Worm (Caenorhabditis elegans) whole organism, midembryonic: ENCODE measurements around the gene wdfy-3.
"Not testable (repeated sequence)": the region's sequence is repeated elsewhere in the genome, so short reads cannot be mapped to it uniquely, and the experiment has no call there.

ENCODE experiments used
- T22C8.4 ChIP-seq: fragments of 200-800 bp; sonication (Bioruptor generic); IDR thresholded peaks from 2 replicates; pipeline ENCODE4 v1.3.6; 2022; ENCODE audit warnings: missing genetic modification characterization, missing compliant biosample characterization
- cog-1 ChIP-seq: sonication (generic microtip); optimal IDR thresholded peaks from 2 replicates; lab custom pipeline; 2016; ENCODE audit warnings: missing genetic modification characterization, missing compliant biosample characterization
- flt-1 ChIP-seq: fragments of 200-800 bp; sonication (Bioruptor generic); IDR thresholded peaks from 2 replicates; pipeline ENCODE4 v1.3.6; 2022; ENCODE audit warnings: missing genetic modification characterization, missing compliant biosample characterization
- klf-2 ChIP-seq: fragments of 200-800 bp; sonication (Bioruptor generic); conservative IDR thresholded peaks from 2 replicates; pipeline ENCODE4 v1.3.6; 2022; ENCODE audit warnings: missing genetic modification reagents, missing genetic modification characterization, missing compliant biosample characterization
- med-1 ChIP-seq: sonication (generic microtip); optimal IDR thresholded peaks from 2 replicates; lab custom pipeline; 2017; ENCODE audit warnings: missing genetic modification characterization, mild to moderate bottlenecking, missing compliant biosample characterization, antibody characterized with exemption, missing genetic modification reagents; ENCODE audit not compliant: insufficient read depth
- ref-1 ChIP-seq: fragments of 200-800 bp; sonication (Bioruptor generic); conservative IDR thresholded peaks from 2 replicates; pipeline ENCODE4 v1.3.6; 2022; ENCODE audit warnings: missing genetic modification reagents, missing genetic modification characterization, missing compliant biosample characterization
- tab-1 ChIP-seq: fragments of 200-800 bp; sonication (Bioruptor generic); IDR thresholded peaks from 2 replicates; pipeline ENCODE4 v1.3.6; 2022; ENCODE audit warnings: missing genetic modification characterization, missing compliant biosample characterization
- ztf-23 ChIP-seq: fragments of 200-800 bp; sonication (Bioruptor generic); IDR thresholded peaks from 2 replicates; pipeline ENCODE4 v1.3.6; 2022; ENCODE audit warnings: missing genetic modification reagents, missing genetic modification characterization, missing compliant biosample characterization
- ztf-29 ChIP-seq: fragments of 200-800 bp; sonication (Bioruptor generic); IDR thresholded peaks from 2 replicates; pipeline ENCODE4 v1.3.6; 2022; ENCODE audit warnings: missing genetic modification reagents, missing genetic modification characterization, missing compliant biosample characterization

The wdfy-3 gene

ce11 chrIV:12630922-12631321 lies 22.3 kb upstream of the wdfy-3 start, which contains the start of gene ark-1:
Gene ark-1 (minus strand): TSS chrIV:12631022.
- no peak for TF ChIP-seq tab-1 (GFP tag; lab: Robert Waterston, UW)
- no peak for TF ChIP-seq ztf-29 (GFP tag; lab: Robert Waterston, UW)
- no peak for TF ChIP-seq ref-1
- no peak for TF ChIP-seq ztf-23 (GFP tag; lab: Robert Waterston, UW)
- TF ChIP-seq cog-1 (tag; lab: Kevin White, UChicago), result no peak
- no peak for TF ChIP-seq klf-2 (GFP tag; lab: Robert Waterston, UW)
- no peak for TF ChIP-seq T22C8.4
- no peak for TF ChIP-seq flt-1 (GFP tag; lab: Robert Waterston, UW)
- no peak for TF ChIP-seq med-1 (GFP tag; lab: Kevin White, UChicago)

- TF ChIP-seq T22C8.4 (no peak), cog-1 (tag; lab: Kevin White, UChicago) (no peak), flt-1 (GFP tag; lab: Robert Waterston, UW) (no peak), tab-1 (GFP tag; lab: Robert Waterston, UW) (no peak), ref-1 (no peak), med-1 (GFP tag; lab: Kevin White, UChicago) (no peak), ztf-23 (GFP tag; lab: Robert Waterston, UW) (no peak), ztf-29 (GFP tag; lab: Robert Waterston, UW) (no peak), klf-2 (GFP tag; lab: Robert Waterston, UW) (no peak)
Measured at ce11 chrIV:12632430-12632829, 20.8 kb upstream of the wdfy-3 start.

- no peak for TF ChIP-seq ztf-29 (GFP tag; lab: Robert Waterston, UW)
- TF ChIP-seq cog-1 (tag; lab: Kevin White, UChicago), result peak; percentile 45
Measured at ce11 chrIV:12633825-12634224, 19.4 kb upstream of the wdfy-3 start.

ce11 chrIV:12637340-12637739 lies 15.9 kb upstream of the wdfy-3 start:
- TF ChIP-seq tab-1 (GFP tag; lab: Robert Waterston, UW), result no peak
- TF ChIP-seq cog-1 (tag; lab: Kevin White, UChicago), result no peak
- TF ChIP-seq T22C8.4, result no peak

ce11 chrIV:12639311-12639710 lies 13.9 kb upstream of the wdfy-3 start, which contains the start of gene C26H9A.3:
Gene C26H9A.3 (minus strand): TSS chrIV:12639411.
- TF ChIP-seq tab-1, ztf-23, flt-1 (GFP tag; lab: Robert Waterston, UW): not testable (repeated sequence)

ce11 chrIV:12640137-12640536 lies 13.1 kb upstream of the wdfy-3 start, which contains the start of gene vha-7:
Gene vha-7 (plus strand): TSS chrIV:12640462.
- TF ChIP-seq cog-1 (tag; lab: Kevin White, UChicago), result no peak
- no peak for TF ChIP-seq med-1 (GFP tag; lab: Kevin White, UChicago)
- no peak for TF ChIP-seq klf-2 (GFP tag; lab: Robert Waterston, UW)
- TF ChIP-seq T22C8.4, result no peak
- no peak for TF ChIP-seq ref-1

ce11 chrIV:12640875-12641860 lies 12.0 kb upstream of the wdfy-3 start:
- TF ChIP-seq flt-1 (GFP tag; lab: Robert Waterston, UW), result no peak
- TF ChIP-seq tab-1 (GFP tag; lab: Robert Waterston, UW), result no peak
- no peak for TF ChIP-seq med-1 (GFP tag; lab: Kevin White, UChicago)
- TF ChIP-seq ztf-29 (GFP tag; lab: Robert Waterston, UW), result no peak
- TF ChIP-seq ref-1, result no peak
- no peak for TF ChIP-seq klf-2 (GFP tag; lab: Robert Waterston, UW)
- no peak for TF ChIP-seq cog-1 (tag; lab: Kevin White, UChicago)
- no peak for TF ChIP-seq T22C8.4
- TF ChIP-seq ztf-23 (GFP tag; lab: Robert Waterston, UW), result no peak

- TF ChIP-seq ztf-29 (GFP tag; lab: Robert Waterston, UW) (no peak), flt-1 (GFP tag; lab: Robert Waterston, UW) (no peak), tab-1 (GFP tag; lab: Robert Waterston, UW) (no peak), ztf-23 (GFP tag; lab: Robert Waterston, UW) (no peak), med-1 (GFP tag; lab: Kevin White, UChicago) (no peak), cog-1 (tag; lab: Kevin White, UChicago) (no peak), klf-2 (GFP tag; lab: Robert Waterston, UW) (no peak), T22C8.4 (no peak), ref-1 (no peak)
Measured at ce11 chrIV:12650597-12650996, 2.6 kb upstream of the wdfy-3 start.

ce11 chrIV:12651570-12651969 lies 1.6 kb upstream of the wdfy-3 start:
- TF ChIP-seq ztf-29 (GFP tag; lab: Robert Waterston, UW) (no peak), med-1 (GFP tag; lab: Kevin White, UChicago) (no peak), ref-1 (no peak), ztf-23 (GFP tag; lab: Robert Waterston, UW) (no peak), klf-2 (GFP tag; lab: Robert Waterston, UW) (no peak), tab-1 (GFP tag; lab: Robert Waterston, UW) (no peak), cog-1 (tag; lab: Kevin White, UChicago) (no peak), flt-1 (GFP tag; lab: Robert Waterston, UW) (no peak), T22C8.4 (no peak)
